Worm (Caenorhabditis elegans) whole organism, L1 larva: ENCODE results near the gene mdt-19.

Source experiments
- mep-1 ChIP-seq: fragments of 150-350 bp; optimal IDR thresholded peaks from 2 replicates; lab custom pipeline; 2014; ENCODE audit warnings: missing biosample characterization, missing genetic modification characterization
- nhr-11 ChIP-seq: fragments of 150-350 bp; optimal IDR thresholded peaks from 2 replicates; lab custom pipeline; 2014; ENCODE audit warnings: missing biosample characterization, missing genetic modification characterization
- swsn-7 ChIP-seq: sonication (generic microtip); optimal IDR thresholded peaks from 2 replicates; lab custom pipeline; 2016; ENCODE audit warnings: missing genetic modification characterization, missing compliant biosample characterization

DNA sequence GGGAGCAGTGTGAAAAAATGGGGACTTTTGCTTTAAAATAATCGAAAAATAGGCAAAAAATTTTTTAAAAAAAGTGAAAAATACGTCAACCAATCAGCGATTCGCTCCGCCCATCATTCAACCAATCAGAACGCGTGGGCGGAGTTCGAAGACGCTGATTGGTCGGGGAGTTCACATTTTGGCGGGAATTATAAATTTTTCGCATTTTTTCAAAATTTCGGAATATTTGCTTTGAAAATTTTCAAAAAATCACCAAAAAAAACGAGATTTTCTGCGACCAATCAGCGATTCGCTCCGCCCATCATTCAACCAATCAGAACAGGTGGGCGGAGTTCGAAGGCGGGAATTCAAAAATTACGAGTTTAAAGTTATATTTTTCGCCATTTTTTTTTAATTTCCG, 25.4 kb upstream of the mdt-19 start:
- TF ChIP-seq mep-1 = no peak
- TF ChIP-seq swsn-7 (tag; lab: Kevin White, UChicago) = no peak
- TF ChIP-seq nhr-11 (tag; lab: Kevin White, UChicago) = no peak
